Fruit fly (Drosophila melanogaster) whole organism, embryonic: ENCODE results near the gene CG43922.

Source experiments
- CG15479 ChIP-seq: fragments of 200-800 bp; sonication (Bioruptor generic); optimal IDR thresholded peaks from 3 replicates; lab custom pipeline; 2019; ENCODE audit warnings: missing biosample characterization, mild to moderate bottlenecking, missing genetic modification characterization, moderate library complexity
- CG15601 ChIP-seq: fragments of 200-800 bp; sonication (Bioruptor generic); optimal IDR thresholded peaks from 3 replicates; lab custom pipeline; 2019; ENCODE audit warnings: missing biosample characterization, mild to moderate bottlenecking, missing genetic modification characterization, moderate library complexity
- CG17359 ChIP-seq: fragments of 200-800 bp; sonication (Bioruptor generic); optimal IDR thresholded peaks from 3 replicates; lab custom pipeline; 2018; ENCODE audit warnings: missing biosample characterization, mild to moderate bottlenecking, missing genetic modification characterization, moderate library complexity
- CG17361 ChIP-seq: fragments of 200-800 bp; sonication (Bioruptor generic); IDR thresholded peaks from 3 replicates; pipeline ENCODE4 v1.3.6; 2022; ENCODE audit warnings: missing biosample characterization, missing genetic modification characterization
- CG17385 ChIP-seq: fragments of 200-800 bp; sonication (Bioruptor generic); optimal IDR thresholded peaks from 3 replicates; lab custom pipeline; 2018; ENCODE audit warnings: missing biosample characterization, mild to moderate bottlenecking, missing genetic modification characterization
- CG4404 ChIP-seq: fragments of 200-800 bp; sonication (Bioruptor generic); IDR thresholded peaks from 2 replicates; pipeline ENCODE4 v1.3.6; 2022; ENCODE audit warnings: missing biosample characterization, missing genetic modification characterization
- CG6791 ChIP-seq: fragments of 200-800 bp; sonication (Bioruptor generic); IDR thresholded peaks from 3 replicates; pipeline ENCODE4 v1.3.6; 2022; ENCODE audit warnings: missing biosample characterization, missing genetic modification characterization; ENCODE audit not compliant: partially characterized antibody
- CG9817 ChIP-seq: fragments of 200-800 bp; sonication (Bioruptor generic); optimal IDR thresholded peaks from 2 replicates; lab custom pipeline; 2018; ENCODE audit warnings: missing biosample characterization, mild to moderate bottlenecking, missing genetic modification characterization, moderate library complexity
- Dad ChIP-seq: fragments of 200-800 bp; sonication (Bioruptor generic); optimal IDR thresholded peaks from 3 replicates; lab custom pipeline; 2016; ENCODE audit warnings: missing biosample characterization, missing genetic modification characterization
- Med ChIP-seq: fragments of 200-800 bp; sonication (Bioruptor generic); peaks from one replicate; lab custom pipeline; 2016; ENCODE audit warnings: missing biosample characterization, missing genetic modification characterization, mild to moderate bottlenecking, inconsistent platforms, moderate library complexity
- Nf-YC ChIP-seq: fragments of 200-800 bp; optimal IDR thresholded peaks from 3 replicates; lab custom pipeline; 2019; ENCODE audit warnings: missing biosample characterization, mild to moderate bottlenecking, missing genetic modification characterization, moderate library complexity
- PHDP ChIP-seq: fragments of 200-800 bp; sonication (Bioruptor generic); optimal IDR thresholded peaks from 3 replicates; lab custom pipeline; 2018; ENCODE audit warnings: missing biosample characterization, mild to moderate bottlenecking, missing genetic modification characterization, moderate library complexity
- dysf ChIP-seq: fragments of 200-800 bp; sonication (Bioruptor generic); IDR thresholded peaks from 3 replicates; pipeline ENCODE4 v1.3.6; 2022; ENCODE audit warnings: missing biosample characterization, missing genetic modification characterization
- hth ChIP-seq: fragments of >200 bp; optimal IDR thresholded peaks from 2 replicates; lab custom pipeline; 2017; ENCODE audit warnings: inconsistent platforms
- kni ChIP-seq: fragments of 200-800 bp; sonication (Bioruptor generic); optimal IDR thresholded peaks from 3 replicates; lab custom pipeline; 2017; ENCODE audit warnings: mild to moderate bottlenecking, missing biosample characterization, missing genetic modification reagents, missing genetic modification characterization
- lmd ChIP-seq: fragments of 200-800 bp; sonication (Bioruptor generic); IDR thresholded peaks from 2 replicates; pipeline ENCODE4 v1.3.6; 2022; ENCODE audit warnings: missing biosample characterization, missing genetic modification characterization
- sim ChIP-seq: fragments of 200-800 bp; sonication (Bioruptor generic); IDR thresholded peaks from 2 replicates; pipeline ENCODE4 v1.3.6; 2022; ENCODE audit warnings: missing biosample characterization, missing genetic modification characterization
- vfl ChIP-seq: fragments of 200-800 bp; sonication (Bioruptor generic); optimal IDR thresholded peaks from 2 replicates; lab custom pipeline; 2016; ENCODE audit warnings: missing biosample characterization, missing genetic modification characterization
- zen ChIP-seq: fragments of 200-800 bp; sonication (Bioruptor generic); optimal IDR thresholded peaks from 3 replicates; lab custom pipeline; 2018; ENCODE audit warnings: missing biosample characterization, mild to moderate bottlenecking, missing genetic modification characterization, moderate library complexity

The CG43922 gene

dm6 chr2L:6259629-6260028 lies 48.9 kb downstream of the CG43922 start (continued):
- peak; percentile 52 for TF ChIP-seq kni (GFP tag; lab: Kevin White, UChicago)
- TF ChIP-seq hth: peak; percentile 3
- TF ChIP-seq CG17361: no peak
- TF ChIP-seq PHDP (tag; lab: Kevin White, UChicago): no peak
- no peak for TF ChIP-seq CG15479 (GFP tag; lab: Kevin White, UChicago)
- TF ChIP-seq Nf-YC: no peak
- no peak for TF ChIP-seq lmd (GFP tag; lab: Robert Waterston, UW)
- no peak for TF ChIP-seq CG4404 (GFP tag; lab: Robert Waterston, UW)
- no peak for TF ChIP-seq CG17359 (tag; lab: Kevin White, UChicago)
- TF ChIP-seq CG17385: no peak
- 0 out of 3 replicates have a peak, but pooled peaks have one; percentile 13 for TF ChIP-seq dysf (GFP tag; lab: Robert Waterston, UW)
- peak; percentile 49 for TF ChIP-seq zen (tag; lab: Kevin White, UChicago)
- no peak for TF ChIP-seq sim (GFP tag; lab: Robert Waterston, UW)
- TF ChIP-seq Med (GFP tag; lab: Kevin White, UChicago): peak; percentile 43
- no peak for TF ChIP-seq CG9817
- TF ChIP-seq CG6791: no peak
- no peak for TF ChIP-seq vfl (GFP tag; lab: Kevin White, UChicago)
- TF ChIP-seq Dad (GFP tag; lab: Kevin White, UChicago): no peak
- no peak for TF ChIP-seq CG15601
